Fruit fly (Drosophila melanogaster) whole organism, embryonic: ENCODE measurements around the gene Pep.
A peak's percentile ranks its signal among the peaks of the same experiment; 100 is the strongest.

Experiments used
- BEAF-32 ChIP-seq: fragments of 200-800 bp; sonication (Bioruptor generic); optimal IDR thresholded peaks from 3 replicates; lab custom pipeline; 2017; ENCODE audit warnings: missing biosample characterization, missing genetic modification characterization, mild to moderate bottlenecking, moderate library complexity, missing genetic modification reagents
- CG11093 ChIP-seq: fragments of 200-800 bp; sonication (Bioruptor generic); IDR thresholded peaks from 3 replicates; pipeline ENCODE4 v1.3.6; 2022; ENCODE audit warnings: missing biosample characterization, missing genetic modification characterization
- CG12155 ChIP-seq: fragments of 200-800 bp; sonication (Bioruptor generic); optimal IDR thresholded peaks from 3 replicates; lab custom pipeline; 2016; ENCODE audit warnings: missing biosample characterization, missing genetic modification characterization
- CG12236 ChIP-seq: fragments of 200-800 bp; sonication (Bioruptor generic); optimal IDR thresholded peaks from 2 replicates; lab custom pipeline; 2016; ENCODE audit warnings: missing biosample characterization, missing genetic modification characterization
- CG12744 ChIP-seq: fragments of 200-800 bp; sonication (Bioruptor generic); optimal IDR thresholded peaks from 2 replicates; lab custom pipeline; 2016; ENCODE audit warnings: missing biosample characterization, missing genetic modification characterization
- CG13424 ChIP-seq: fragments of 200-800 bp; sonication (Bioruptor generic); optimal IDR thresholded peaks from 2 replicates; lab custom pipeline; 2019; ENCODE audit warnings: missing biosample characterization, mild to moderate bottlenecking, missing genetic modification characterization, moderate library complexity
- CG14050 ChIP-seq: fragments of 200-800 bp; sonication (Bioruptor generic); IDR thresholded peaks from 3 replicates; pipeline ENCODE4 v1.3.6; 2022; ENCODE audit warnings: missing biosample characterization, missing genetic modification characterization
- CG17802 ChIP-seq: fragments of 200-800 bp; sonication (Bioruptor generic); optimal IDR thresholded peaks from 2 replicates; lab custom pipeline; 2018; ENCODE audit warnings: missing biosample characterization, mild to moderate bottlenecking, missing genetic modification characterization, moderate library complexity
- CG17829 ChIP-seq: fragments of 200-800 bp; optimal IDR thresholded peaks from 2 replicates; lab custom pipeline; 2019; ENCODE audit warnings: missing biosample characterization, mild to moderate bottlenecking, missing genetic modification characterization, moderate library complexity
- CG30403 ChIP-seq: fragments of 200-800 bp; sonication (Bioruptor generic); optimal IDR thresholded peaks from 3 replicates; lab custom pipeline; 2016; ENCODE audit warnings: missing biosample characterization, missing genetic modification characterization
- CG33213 ChIP-seq: fragments of 200-800 bp; sonication (Bioruptor generic); optimal IDR thresholded peaks from 3 replicates; lab custom pipeline; 2016; ENCODE audit warnings: missing biosample characterization, missing genetic modification characterization
- CG3995 ChIP-seq: fragments of 200-800 bp; sonication (Bioruptor generic); optimal IDR thresholded peaks from 3 replicates; lab custom pipeline; 2016; ENCODE audit warnings: missing biosample characterization, missing genetic modification characterization
- CG42726 ChIP-seq: fragments of 200-800 bp; sonication (Bioruptor generic); IDR thresholded peaks from 2 replicates; pipeline ENCODE4 v1.3.6; 2022; ENCODE audit warnings: missing biosample characterization, missing genetic modification characterization; ENCODE audit not compliant: partially characterized antibody
- CG6654 ChIP-seq: fragments of 200-800 bp; sonication (Bioruptor generic); optimal IDR thresholded peaks from 2 replicates; lab custom pipeline; 2017; ENCODE audit warnings: missing biosample characterization, mild to moderate bottlenecking, missing genetic modification characterization
- CG6791 ChIP-seq: fragments of 200-800 bp; sonication (Bioruptor generic); IDR thresholded peaks from 3 replicates; pipeline ENCODE4 v1.3.6; 2022; ENCODE audit warnings: missing biosample characterization, missing genetic modification characterization; ENCODE audit not compliant: partially characterized antibody
- CG8290 ChIP-seq, 3 experiments: fragments of 200-800 bp; sonication (Bioruptor generic); optimal IDR thresholded peaks; 2 replicates each; lab custom pipeline; 2016 to 2019; ENCODE audit warnings: missing biosample characterization in 3 of 3, missing genetic modification characterization in 3 of 3, mild to moderate bottlenecking in 2 of 3, moderate library complexity in 1 of 3
- CG9797 ChIP-seq: fragments of 200-800 bp; sonication (Bioruptor generic); optimal IDR thresholded peaks from 3 replicates; lab custom pipeline; 2018; ENCODE audit warnings: missing biosample characterization, mild to moderate bottlenecking, missing genetic modification characterization
- CTCF ChIP-seq: fragments of 200-800 bp; sonication (Bioruptor generic); optimal IDR thresholded peaks from 2 replicates; lab custom pipeline; 2017; ENCODE audit warnings: missing biosample characterization, mild to moderate bottlenecking, missing genetic modification characterization, moderate library complexity
- Dad ChIP-seq: fragments of 200-800 bp; sonication (Bioruptor generic); optimal IDR thresholded peaks from 3 replicates; lab custom pipeline; 2016; ENCODE audit warnings: missing biosample characterization, missing genetic modification characterization
- Dp ChIP-seq: fragments of 200-800 bp; sonication (Bioruptor generic); optimal IDR thresholded peaks from 2 replicates; lab custom pipeline; 2018; ENCODE audit warnings: missing biosample characterization, mild to moderate bottlenecking, missing genetic modification characterization, moderate library complexity
- Eip74EF ChIP-seq, 2 experiments: fragments of 200-800 bp in 1 of 2; fragments of >200 bp in 1 of 2; sonication (Bioruptor generic) in 1 of 2; optimal IDR thresholded peaks; 2 replicates each; lab custom pipeline; 2017 to 2019; ENCODE audit warnings: missing biosample characterization in 2 of 2, missing genetic modification characterization in 2 of 2, mild to moderate bottlenecking in 1 of 2, moderate library complexity in 1 of 2
- Ets97D ChIP-seq: fragments of 200-800 bp; sonication (Bioruptor generic); optimal IDR thresholded peaks from 3 replicates; lab custom pipeline; 2016; ENCODE audit warnings: missing biosample characterization, missing genetic modification characterization
- Fer2 ChIP-seq: fragments of 200-800 bp; sonication (Bioruptor generic); optimal IDR thresholded peaks from 2 replicates; lab custom pipeline; 2018; ENCODE audit warnings: missing biosample characterization, mild to moderate bottlenecking, missing genetic modification characterization, moderate library complexity
- MBD-R2 ChIP-seq: fragments of 200-800 bp; sonication (Bioruptor generic); IDR thresholded peaks from 2 replicates; pipeline ENCODE4 v1.3.6; 2022; ENCODE audit warnings: missing biosample characterization, missing genetic modification characterization
- MESR4 ChIP-seq: fragments of 200-800 bp; sonication (Bioruptor generic); optimal IDR thresholded peaks from 2 replicates; lab custom pipeline; 2018; ENCODE audit warnings: missing biosample characterization, mild to moderate bottlenecking, missing genetic modification characterization, moderate library complexity
- Sry-δ ChIP-seq: fragments of 200-800 bp; sonication (Bioruptor generic); optimal IDR thresholded peaks from 2 replicates; lab custom pipeline; 2016; ENCODE audit warnings: missing biosample characterization, missing genetic modification characterization
- Stat92E ChIP-seq, 3 experiments: fragments of >200 bp in 2 of 3; fragments of 200-800 bp in 1 of 3; sonication (Bioruptor generic) in 1 of 3; optimal IDR thresholded peaks; 2 replicates each; lab custom pipeline; 2017 to 2019; ENCODE audit warnings: missing biosample characterization in 3 of 3, missing genetic modification characterization in 3 of 3, mild to moderate bottlenecking in 1 of 3, moderate library complexity in 1 of 3
- Trl ChIP-seq, 3 experiments: fragments of >200 bp in 2 of 3; fragments of 200-800 bp in 1 of 3; sonication (Bioruptor generic) in 1 of 3; optimal IDR thresholded peaks; 2 replicates in 1 of 3; 3 replicates in 2 of 3; lab custom pipeline; 2016 to 2017; ENCODE audit warnings: missing biosample characterization in 1 of 3, missing genetic modification characterization in 1 of 3
- amos ChIP-seq: fragments of 200-800 bp; sonication (Bioruptor generic); IDR thresholded peaks from 2 replicates; pipeline ENCODE4 v1.3.6; 2022; ENCODE audit warnings: missing biosample characterization, missing genetic modification characterization; ENCODE audit not compliant: partially characterized antibody
- chif ChIP-seq, 2 experiments: fragments of 200-800 bp; sonication (Bioruptor generic); optimal IDR thresholded peaks; 3 replicates each; lab custom pipeline; 2016; ENCODE audit warnings: missing biosample characterization in 2 of 2, missing genetic modification characterization in 2 of 2
- dpn ChIP-seq, 2 experiments: fragments of 200-800 bp; sonication (Bioruptor generic); optimal IDR thresholded peaks; 3 replicates each; lab custom pipeline; 2016; ENCODE audit warnings: missing biosample characterization in 2 of 2, missing genetic modification characterization in 2 of 2
- eve ChIP-seq, 2 experiments: fragments of >200 bp; optimal IDR thresholded peaks; 2 replicates each; lab custom pipeline; 2017; ENCODE audit warnings: missing biosample characterization in 2 of 2, missing genetic modification characterization in 2 of 2
- exex ChIP-seq: fragments of 200-800 bp; sonication (Bioruptor generic); optimal IDR thresholded peaks from 4 replicates; lab custom pipeline; 2018; ENCODE audit warnings: missing biosample characterization, mild to moderate bottlenecking, missing genetic modification characterization, moderate library complexity
- fd3F ChIP-seq: fragments of 200-800 bp; sonication (Bioruptor generic); optimal IDR thresholded peaks from 2 replicates; lab custom pipeline; 2018; ENCODE audit warnings: missing biosample characterization, mild to moderate bottlenecking, missing genetic modification characterization, moderate library complexity
- grn ChIP-seq: fragments of 200-800 bp; sonication (Bioruptor generic); optimal IDR thresholded peaks from 3 replicates; lab custom pipeline; 2017; ENCODE audit warnings: missing biosample characterization, missing genetic modification characterization
- gro ChIP-seq: fragments of 200-800 bp; sonication (Bioruptor generic); optimal IDR thresholded peaks from 2 replicates; lab custom pipeline; 2016; ENCODE audit warnings: missing biosample characterization, missing genetic modification characterization
- inv ChIP-seq: fragments of 200-800 bp; sonication (Bioruptor generic); IDR thresholded peaks from 2 replicates; pipeline ENCODE4 v1.3.6; 2022; ENCODE audit warnings: missing biosample characterization, missing genetic modification characterization; ENCODE audit not compliant: partially characterized antibody
- jing ChIP-seq: fragments of 200-800 bp; sonication (Bioruptor generic); optimal IDR thresholded peaks from 2 replicates; lab custom pipeline; 2018; ENCODE audit warnings: missing biosample characterization, mild to moderate bottlenecking, missing genetic modification characterization
- ken ChIP-seq: fragments of 200-800 bp; sonication (Bioruptor generic); IDR thresholded peaks from 3 replicates; pipeline ENCODE4 v1.3.6; 2022; ENCODE audit warnings: missing biosample characterization, missing genetic modification characterization
- knrl ChIP-seq: fragments of 200-800 bp; sonication (Bioruptor generic); IDR thresholded peaks from 3 replicates; pipeline ENCODE4 v1.3.6; 2022; ENCODE audit warnings: missing biosample characterization, missing genetic modification characterization; ENCODE audit not compliant: partially characterized antibody
- lbe ChIP-seq: fragments of 200-800 bp; sonication (Bioruptor generic); optimal IDR thresholded peaks from 2 replicates; lab custom pipeline; 2016; ENCODE audit warnings: missing biosample characterization, mild to moderate bottlenecking, missing genetic modification characterization
- nau ChIP-seq: fragments of 200-800 bp; sonication (Bioruptor generic); optimal IDR thresholded peaks from 3 replicates; lab custom pipeline; 2017; ENCODE audit warnings: missing biosample characterization, mild to moderate bottlenecking, missing genetic modification characterization, missing genetic modification reagents
- nom ChIP-seq: fragments of 200-800 bp; sonication (Bioruptor generic); optimal IDR thresholded peaks from 2 replicates; lab custom pipeline; 2017; ENCODE audit warnings: missing biosample characterization, missing genetic modification characterization, mild to moderate bottlenecking, moderate library complexity, missing genetic modification reagents
- pita ChIP-seq: fragments of 200-800 bp; sonication (Bioruptor generic); optimal IDR thresholded peaks from 2 replicates; lab custom pipeline; 2017; ENCODE audit warnings: missing biosample characterization, mild to moderate bottlenecking, missing genetic modification characterization
- pzg ChIP-seq: fragments of 200-800 bp; sonication (Bioruptor generic); optimal IDR thresholded peaks from 3 replicates; lab custom pipeline; 2018; ENCODE audit warnings: missing biosample characterization, mild to moderate bottlenecking, missing genetic modification characterization, moderate library complexity
- rib ChIP-seq: fragments of 200-800 bp; sonication (Bioruptor generic); IDR thresholded peaks from 2 replicates; pipeline ENCODE4 v1.3.6; 2022; ENCODE audit warnings: missing biosample characterization, missing genetic modification characterization
- slou ChIP-seq: fragments of 200-800 bp; sonication (Bioruptor generic); optimal IDR thresholded peaks from 3 replicates; lab custom pipeline; 2016; ENCODE audit warnings: missing biosample characterization, missing genetic modification characterization
- trem ChIP-seq: fragments of 200-800 bp; optimal IDR thresholded peaks from 3 replicates; lab custom pipeline; 2019; ENCODE audit warnings: missing biosample characterization, mild to moderate bottlenecking, missing genetic modification characterization, moderate library complexity
- wek ChIP-seq: fragments of 200-800 bp; sonication (Bioruptor generic); optimal IDR thresholded peaks from 3 replicates; lab custom pipeline; 2018; ENCODE audit warnings: missing biosample characterization, mild to moderate bottlenecking, missing genetic modification characterization, moderate library complexity

Gene Pep

DNA sequence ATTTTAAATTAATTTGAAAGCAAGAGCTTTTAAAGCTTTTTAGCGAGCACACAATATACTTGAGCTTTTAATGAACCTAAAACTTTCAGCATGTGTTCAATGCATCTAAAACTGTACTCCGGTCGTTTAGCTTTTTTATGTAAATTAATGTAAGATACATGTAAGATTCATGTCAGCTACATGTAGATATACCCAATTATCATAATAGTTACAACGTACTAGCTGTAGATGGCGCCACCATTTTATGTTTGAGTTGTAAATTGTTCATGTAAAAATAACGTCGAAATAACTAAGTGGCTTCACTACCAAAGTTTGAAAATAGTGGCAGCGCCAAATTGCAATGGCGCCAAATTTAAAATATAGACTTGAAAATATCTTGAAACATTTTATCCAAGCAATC, 47.9 kb downstream of the Pep start (continued):
- TF ChIP-seq Ets97D (peak; percentile 42), CG6654 (peak; percentile 99), nau (GFP tag; lab: Kevin White, UChicago) (peak; percentile 44), CG13424 (peak; percentile 1), nom (peak; percentile 62), ken (GFP tag; lab: Robert Waterston, UW) (peak; percentile 7; the same call in 1 of the 3 replicates), Eip74EF (GFP tag; optimal IDR thresholded peaks at IDR 0.05; lab: Kevin White, UChicago) (peak in 1 of 2 experiments; percentile 30), Dp (GFP tag; lab: Kevin White, UChicago) (peak; percentile 99), grn (no peak), CG12236 (GFP tag; lab: Kevin White, UChicago) (no peak), CG6791 (GFP tag; lab: Robert Waterston, UW) (peak; percentile 55), dpn (GFP tag; optimal IDR thresholded peaks at IDR 0.05; lab: Kevin White, UChicago) (peak; percentile 36 to 45), CG42726 (peak; percentile 81), lbe (peak; percentile 66), CG17802 (no peak), Dad (GFP tag; lab: Kevin White, UChicago) (peak; percentile 10), chif (GFP tag; optimal IDR thresholded peaks at IDR 0.05; lab: Kevin White, UChicago) (peak in 1 of 2 experiments; percentile 22), exex (tag; lab: Kevin White, UChicago) (peak; percentile 73), Sry-δ (GFP tag; lab: Kevin White, UChicago) (peak; percentile 26), MBD-R2 (no peak), CTCF (peak; percentile 96), CG17829 (tag; lab: Kevin White, UChicago) (peak; percentile 30), wek (no peak), inv (peak; percentile 38; the same call in 1 of the 2 replicates), Trl (optimal IDR thresholded peaks at IDR 0.05; lab: Kevin White, UChicago) (no peak), Trl (GFP tag; optimal IDR thresholded peaks at IDR 0.05; lab: Kevin White, UChicago) (peak; percentile 25), Stat92E (GFP tag; optimal IDR thresholded peaks at IDR 0.05; lab: Kevin White, UChicago) (peak in 1 of 3 experiments; percentile 92), Fer2 (tag; lab: Kevin White, UChicago) (no peak), rib (GFP tag; lab: Robert Waterston, UW) (no peak), CG8290 (GFP tag; optimal IDR thresholded peaks at IDR 0.05; lab: Kevin White, UChicago) (peak; percentile 11), CG8290 (tag; optimal IDR thresholded peaks at IDR 0.05; lab: Kevin White, UChicago) (peak in 1 of 2 experiments; percentile 49), eve (GFP tag; optimal IDR thresholded peaks at IDR 0.05; lab: Kevin White, UChicago) (no peak), jing (GFP tag; lab: Kevin White, UChicago) (no peak), CG12744 (GFP tag; lab: Kevin White, UChicago) (peak; percentile 18), amos (peak; percentile 80), pita (GFP tag; lab: Kevin White, UChicago) (peak; percentile 92), gro (GFP tag; lab: Kevin White, UChicago) (peak; percentile 77), CG14050 (GFP tag; lab: Robert Waterston, UW) (no peak), pzg (peak; percentile 65), knrl (GFP tag; lab: Robert Waterston, UW) (peak; percentile 73), slou (GFP tag; lab: Kevin White, UChicago) (peak; percentile 2), CG33213 (GFP tag; lab: Kevin White, UChicago) (peak; percentile 56), MESR4 (no peak), CG9797 (no peak), CG30403 (peak; percentile 23), CG11093 (GFP tag; lab: Robert Waterston, UW) (no peak), CG12155 (GFP tag; lab: Kevin White, UChicago) (peak; percentile 22), fd3F (no peak), CG3995 (no peak), BEAF-32 (GFP tag; lab: Kevin White, UChicago) (peak; percentile 11), trem (peak; percentile 82)
